Fruit fly (Drosophila melanogaster): ENCODE data around the gene Fum2.

DNA sequence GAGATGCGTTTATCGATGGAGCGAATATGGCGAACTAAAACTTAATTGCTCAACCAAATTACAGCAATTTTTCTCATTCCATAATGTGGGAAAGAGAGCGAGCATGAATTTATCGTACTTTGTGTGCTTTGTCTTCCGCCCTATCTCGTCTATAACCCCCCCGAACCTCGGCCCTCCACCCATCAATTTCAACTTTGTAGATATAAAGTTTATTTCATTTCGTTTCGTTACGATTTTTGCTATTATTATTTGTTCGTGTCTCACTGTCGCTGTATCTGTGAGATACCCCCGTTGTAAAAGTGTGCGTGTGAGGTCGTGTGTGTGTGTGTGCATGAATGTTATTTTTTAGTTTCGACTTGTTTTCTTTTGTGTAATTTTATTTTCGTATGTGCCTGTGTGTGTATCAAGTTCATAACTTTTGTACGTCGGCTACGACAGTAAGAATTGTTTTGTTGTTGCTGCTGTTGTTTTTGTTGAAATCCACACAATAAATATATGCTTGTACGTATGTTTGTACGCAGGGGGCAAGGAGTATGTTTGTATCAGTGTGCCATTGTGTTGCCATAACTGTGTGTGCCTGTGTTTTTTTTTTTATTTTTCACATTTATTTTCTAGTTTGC is 27.1 kb downstream of the Fum2 start:
- no peak for TF ChIP-seq dmrt93B (GFP tag; optimal IDR thresholded peaks at IDR 0.05)
- TF ChIP-seq psq (GFP tag; optimal IDR thresholded peaks at IDR 0.05): no peak
- no peak for TF ChIP-seq br (GFP tag; optimal IDR thresholded peaks at IDR 0.05)
- TF ChIP-seq pan (optimal IDR thresholded peaks at IDR 0.05): no peak
- TF ChIP-seq h (GFP tag; optimal IDR thresholded peaks at IDR 0.05): no peak
- no peak for TF ChIP-seq Rel (GFP tag; optimal IDR thresholded peaks at IDR 0.05)
- TF ChIP-seq Rel (tag; optimal IDR thresholded peaks at IDR 0.05): no peak
- no peak for TF ChIP-seq usp (GFP tag; optimal IDR thresholded peaks at IDR 0.05)
- TF ChIP-seq tai (GFP tag; optimal IDR thresholded peaks at IDR 0.05): no peak
- TF ChIP-seq HLH106 (tag; optimal IDR thresholded peaks at IDR 0.05): no peak
- no peak for TF ChIP-seq fru (GFP tag; optimal IDR thresholded peaks at IDR 0.05)
- TF ChIP-seq Dfd (GFP tag; optimal IDR thresholded peaks at IDR 0.05): no peak
- TF ChIP-seq woc (GFP tag; optimal IDR thresholded peaks at IDR 0.05): no peak
- no peak for TF ChIP-seq rgr (GFP tag; optimal IDR thresholded peaks at IDR 0.05)
